Worm (Caenorhabditis elegans) whole organism, late embryonic: Measurements from ENCODE around the gene ZK185.1.

Source experiments
- F13H6.1 ChIP-seq: sonication (generic microtip); optimal IDR thresholded peaks from 2 replicates; lab custom pipeline; 2016; ENCODE audit warnings: missing genetic modification characterization, missing compliant biosample characterization
- K02D7.2 ChIP-seq: sonication (generic microtip); optimal IDR thresholded peaks from 2 replicates; lab custom pipeline; 2017; ENCODE audit warnings: mild to moderate bottlenecking, missing genetic modification characterization, missing compliant biosample characterization
- K09A11.1 ChIP-seq: sonication (generic microtip); optimal IDR thresholded peaks from 2 replicates; lab custom pipeline; 2017; ENCODE audit warnings: antibody characterized with exemption, mild to moderate bottlenecking, missing genetic modification characterization, missing compliant biosample characterization; ENCODE audit not compliant: insufficient read depth
- ahr-1 ChIP-seq: sonication (generic microtip); optimal IDR thresholded peaks from 2 replicates; lab custom pipeline; 2016; ENCODE audit warnings: missing genetic modification characterization, missing compliant biosample characterization
- ceh-18 ChIP-seq: sonication (generic microtip); optimal IDR thresholded peaks from 2 replicates; lab custom pipeline; 2016; ENCODE audit warnings: missing genetic modification characterization, missing compliant biosample characterization
- ceh-2 ChIP-seq: sonication (generic microtip); optimal IDR thresholded peaks from 2 replicates; lab custom pipeline; 2016; ENCODE audit warnings: missing genotype, missing genetic modification characterization, missing compliant biosample characterization
- ceh-24 ChIP-seq: sonication (generic microtip); optimal IDR thresholded peaks from 2 replicates; lab custom pipeline; 2016; ENCODE audit warnings: mild to moderate bottlenecking, missing genetic modification characterization, missing compliant biosample characterization
- ceh-31 ChIP-seq: sonication (generic microtip); optimal IDR thresholded peaks from 2 replicates; lab custom pipeline; 2016; ENCODE audit warnings: missing genetic modification characterization, missing compliant biosample characterization
- ceh-34 ChIP-seq: sonication (generic microtip); optimal IDR thresholded peaks from 2 replicates; lab custom pipeline; 2016; ENCODE audit warnings: mild to moderate bottlenecking, missing genetic modification characterization, missing compliant biosample characterization
- ceh-45 ChIP-seq: fragments of 200-800 bp; sonication (Bioruptor generic); IDR thresholded peaks from 2 replicates; pipeline ENCODE4 v1.3.6; 2022; ENCODE audit warnings: missing genetic modification reagents, missing genetic modification characterization, missing compliant biosample characterization
- ceh-48 ChIP-seq: sonication (generic microtip); optimal IDR thresholded peaks from 2 replicates; lab custom pipeline; 2016; ENCODE audit warnings: missing genetic modification characterization, inconsistent platforms, missing compliant biosample characterization
- ceh-6 ChIP-seq: fragments of 200-800 bp; sonication (Bioruptor generic); optimal IDR thresholded peaks from 2 replicates; lab custom pipeline; 2018; ENCODE audit warnings: mild to moderate bottlenecking, missing genetic modification characterization, missing compliant biosample characterization
- ceh-9 ChIP-seq: sonication (generic microtip); optimal IDR thresholded peaks from 2 replicates; lab custom pipeline; 2016; ENCODE audit warnings: mild to moderate bottlenecking, missing genetic modification characterization, inconsistent platforms, missing compliant biosample characterization
- che-1 ChIP-seq: sonication (generic microtip); optimal IDR thresholded peaks from 2 replicates; lab custom pipeline; 2016; ENCODE audit warnings: mild to moderate bottlenecking, missing genetic modification characterization, missing compliant biosample characterization
- elt-2 ChIP-seq: sonication (generic microtip); optimal IDR thresholded peaks from 2 replicates; lab custom pipeline; 2016; ENCODE audit warnings: missing genetic modification reagents, missing genetic modification characterization, missing compliant biosample characterization
- elt-4 ChIP-seq: sonication (generic microtip); optimal IDR thresholded peaks from 2 replicates; lab custom pipeline; 2016; ENCODE audit warnings: missing genetic modification characterization, missing compliant biosample characterization
- ets-4 ChIP-seq: sonication (generic microtip); optimal IDR thresholded peaks from 2 replicates; lab custom pipeline; 2016; ENCODE audit warnings: missing genetic modification characterization, missing compliant biosample characterization
- eyg-1 ChIP-seq: sonication (generic microtip); optimal IDR thresholded peaks from 2 replicates; lab custom pipeline; 2016; ENCODE audit warnings: missing genotype, missing genetic modification characterization, missing compliant biosample characterization
- gmeb-2 ChIP-seq: sonication (generic microtip); optimal IDR thresholded peaks from 2 replicates; lab custom pipeline; 2016; ENCODE audit warnings: missing genetic modification characterization, inconsistent platforms, missing compliant biosample characterization
- hlh-13 ChIP-seq: fragments of 200-800 bp; sonication (Bioruptor generic); optimal IDR thresholded peaks from 2 replicates; lab custom pipeline; 2018; ENCODE audit warnings: mild to moderate bottlenecking, missing genetic modification characterization, missing compliant biosample characterization
- hlh-30 ChIP-seq: sonication (generic microtip); optimal IDR thresholded peaks from 2 replicates; lab custom pipeline; 2017; ENCODE audit warnings: antibody characterized with exemption, missing genetic modification characterization, missing compliant biosample characterization; ENCODE audit not compliant: insufficient read depth
- lim-6 ChIP-seq: sonication (generic microtip); optimal IDR thresholded peaks from 2 replicates; lab custom pipeline; 2016; ENCODE audit warnings: missing genetic modification characterization, missing compliant biosample characterization
- lin-11 ChIP-seq: fragments of 200-800 bp; sonication (Bioruptor generic); optimal IDR thresholded peaks from 2 replicates; lab custom pipeline; 2018; ENCODE audit warnings: mild to moderate bottlenecking, missing genetic modification characterization, missing compliant biosample characterization
- madf-2 ChIP-seq: sonication (generic microtip); optimal IDR thresholded peaks from 2 replicates; lab custom pipeline; 2017; ENCODE audit warnings: missing genetic modification characterization, missing compliant biosample characterization
- nhr-11 ChIP-seq: fragments of 150-350 bp; optimal IDR thresholded peaks from 2 replicates; lab custom pipeline; 2014; ENCODE audit warnings: missing biosample characterization, missing genetic modification characterization
- npax-4 ChIP-seq: sonication (generic microtip); optimal IDR thresholded peaks from 2 replicates; lab custom pipeline; 2016; ENCODE audit warnings: missing genetic modification characterization, missing compliant biosample characterization
- pat-9 ChIP-seq: fragments of 200-800 bp; sonication (Bioruptor generic); optimal IDR thresholded peaks from 2 replicates; lab custom pipeline; 2018; ENCODE audit warnings: mild to moderate bottlenecking, missing genetic modification characterization, moderate library complexity, missing compliant biosample characterization
- pha-2 ChIP-seq: sonication (generic microtip); optimal IDR thresholded peaks from 2 replicates; lab custom pipeline; 2017; ENCODE audit warnings: mild to moderate bottlenecking, missing genetic modification characterization, missing compliant biosample characterization
- pha-4 ChIP-seq: fragments of 150-350 bp; optimal IDR thresholded peaks from 2 replicates; lab custom pipeline; 2018; ENCODE audit warnings: missing biosample characterization, missing genetic modification reagents, missing genetic modification characterization
- pqm-1 ChIP-seq: sonication (generic microtip); optimal IDR thresholded peaks from 2 replicates; lab custom pipeline; 2016; ENCODE audit warnings: missing genetic modification characterization, missing compliant biosample characterization
- pros-1 ChIP-seq: fragments of 150-350 bp; optimal IDR thresholded peaks from 2 replicates; lab custom pipeline; 2014; ENCODE audit warnings: missing biosample characterization, missing genetic modification reagents, missing genetic modification characterization
- ref-2 ChIP-seq: sonication (generic microtip); optimal IDR thresholded peaks from 2 replicates; lab custom pipeline; 2016; ENCODE audit warnings: missing genetic modification characterization, missing compliant biosample characterization
- rnt-1 ChIP-seq: sonication (generic microtip); optimal IDR thresholded peaks from 2 replicates; lab custom pipeline; 2016; ENCODE audit warnings: missing genetic modification characterization, missing compliant biosample characterization
- sox-2 ChIP-seq: fragments of 200-800 bp; sonication (Bioruptor generic); IDR thresholded peaks from 2 replicates; pipeline ENCODE4 v1.3.6; 2022; ENCODE audit warnings: missing genetic modification reagents, missing genetic modification characterization, missing compliant biosample characterization
- ttx-3 ChIP-seq: sonication (generic microtip); optimal IDR thresholded peaks from 2 replicates; lab custom pipeline; 2016; ENCODE audit warnings: missing genetic modification reagents, missing genetic modification characterization, missing compliant biosample characterization
- zip-5 ChIP-seq: sonication (generic microtip); optimal IDR thresholded peaks from 2 replicates; lab custom pipeline; 2016; ENCODE audit warnings: missing genetic modification characterization, missing compliant biosample characterization
- ztf-16 ChIP-seq: sonication (generic microtip); optimal IDR thresholded peaks from 2 replicates; lab custom pipeline; 2017; ENCODE audit warnings: missing genetic modification characterization, missing compliant biosample characterization

ZK185.1 gene

DNA sequence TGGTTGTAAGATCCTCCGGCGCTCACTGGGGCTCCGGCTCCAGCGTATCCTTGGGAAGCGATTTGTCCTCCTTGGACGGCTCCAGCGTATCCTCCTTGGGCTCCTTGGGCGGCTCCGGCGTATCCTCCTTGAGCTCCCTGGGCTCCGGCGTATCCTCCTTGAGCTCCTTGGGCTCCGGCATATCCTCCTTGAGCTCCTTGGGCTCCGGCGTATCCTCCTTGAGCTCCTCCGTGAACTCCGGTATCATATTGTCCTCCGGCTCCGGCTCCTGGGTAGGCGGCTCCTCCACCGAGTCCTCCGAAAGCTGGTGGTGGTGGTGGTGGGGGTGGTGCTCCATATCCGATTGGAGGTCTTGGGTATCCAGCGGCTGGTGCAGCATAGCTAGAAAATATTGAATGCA, 31.9 kb upstream of the ZK185.1 start:
- no peak for TF ChIP-seq sox-2 (GFP tag; lab: Robert Waterston, UW)
- no peak for TF ChIP-seq ceh-48 (tag; lab: Kevin White, UChicago)
- TF ChIP-seq ceh-9 (tag; lab: Kevin White, UChicago), result no peak
- no peak for TF ChIP-seq ttx-3 (tag; lab: Kevin White, UChicago)

DNA sequence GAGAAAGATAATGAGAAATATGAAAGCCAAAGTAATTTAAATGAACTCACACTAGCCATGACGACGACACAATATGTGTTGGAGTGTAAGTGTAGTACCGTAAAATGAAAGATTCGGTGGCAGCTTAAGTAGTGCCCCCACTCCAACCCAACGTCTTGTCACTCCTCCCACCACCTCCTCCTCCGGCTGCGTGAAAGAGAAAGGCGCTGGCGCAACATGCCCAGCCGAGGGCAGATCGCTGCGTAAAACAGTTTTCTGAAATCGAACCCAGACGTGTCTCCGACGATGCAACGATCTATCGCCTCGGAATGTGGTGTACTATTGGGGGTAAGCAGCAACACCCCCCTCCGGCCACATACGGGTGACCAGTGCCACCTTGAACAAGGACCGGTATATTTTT, 31.3 kb upstream of the ZK185.1 start, which contains the start of gene ZK180.5:
Gene ZK180.5, minus strand, starts transcription at position 101 of the 400 bp plus-strand sequence.
- no peak for TF ChIP-seq hlh-30 (tag; lab: Kevin White, UChicago)
- TF ChIP-seq ets-4, result no peak
- TF ChIP-seq nhr-11 (tag; lab: Kevin White, UChicago), result no peak
- no peak for TF ChIP-seq ceh-6 (GFP tag; lab: Kevin White, UChicago)
- no peak for TF ChIP-seq ref-2 (tag; lab: Kevin White, UChicago)
- no peak for TF ChIP-seq ahr-1
- no peak for TF ChIP-seq sox-2 (GFP tag; lab: Robert Waterston, UW)
- no peak for TF ChIP-seq ttx-3 (tag; lab: Kevin White, UChicago)
- no peak for TF ChIP-seq ceh-34 (tag; lab: Kevin White, UChicago)
- no peak for TF ChIP-seq ceh-9 (tag; lab: Kevin White, UChicago)
- TF ChIP-seq ceh-18, result no peak
- no peak for TF ChIP-seq ceh-24 (tag; lab: Kevin White, UChicago)
- TF ChIP-seq ceh-31, result no peak
- TF ChIP-seq pat-9 (tag; lab: Kevin White, UChicago), result no peak
- no peak for TF ChIP-seq hlh-13 (GFP tag; lab: Kevin White, UChicago)
- TF ChIP-seq madf-2 (tag; lab: Kevin White, UChicago), result no peak
- no peak for TF ChIP-seq pha-2 (tag; lab: Kevin White, UChicago)
- no peak for TF ChIP-seq K02D7.2
- TF ChIP-seq, all 69 proteins: peak for 0

DNA sequence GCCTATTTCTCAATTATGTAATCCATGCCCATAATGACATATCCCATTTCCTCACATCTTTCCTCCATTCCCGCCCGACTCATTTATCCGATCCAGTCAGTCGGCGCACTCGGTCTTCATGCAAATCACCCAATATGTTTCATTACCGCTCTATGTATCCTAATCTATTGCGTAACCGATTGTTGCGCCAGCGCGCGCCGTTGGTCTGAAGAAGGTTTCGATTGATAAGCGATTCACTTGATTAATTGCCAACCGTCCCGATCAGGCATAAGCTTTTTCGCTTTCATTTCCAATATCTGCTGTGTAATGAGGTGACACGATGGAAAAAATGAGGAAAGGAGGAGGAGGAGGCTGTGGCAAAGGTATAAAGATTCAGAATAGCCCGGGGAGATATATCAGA, 30.2 kb upstream of the ZK185.1 start:
- TF ChIP-seq K09A11.1 (tag; lab: Kevin White, UChicago) (no peak), ref-2 (tag; lab: Kevin White, UChicago) (peak; percentile 60), pqm-1 (tag; lab: Kevin White, UChicago) (no peak), zip-5 (tag; lab: Kevin White, UChicago) (no peak), ztf-16 (tag; lab: Kevin White, UChicago) (no peak), che-1 (tag; lab: Kevin White, UChicago) (no peak), lin-11 (tag; lab: Kevin White, UChicago) (no peak)
- TF ChIP-seq, all 69 proteins: peak for 1

DNA sequence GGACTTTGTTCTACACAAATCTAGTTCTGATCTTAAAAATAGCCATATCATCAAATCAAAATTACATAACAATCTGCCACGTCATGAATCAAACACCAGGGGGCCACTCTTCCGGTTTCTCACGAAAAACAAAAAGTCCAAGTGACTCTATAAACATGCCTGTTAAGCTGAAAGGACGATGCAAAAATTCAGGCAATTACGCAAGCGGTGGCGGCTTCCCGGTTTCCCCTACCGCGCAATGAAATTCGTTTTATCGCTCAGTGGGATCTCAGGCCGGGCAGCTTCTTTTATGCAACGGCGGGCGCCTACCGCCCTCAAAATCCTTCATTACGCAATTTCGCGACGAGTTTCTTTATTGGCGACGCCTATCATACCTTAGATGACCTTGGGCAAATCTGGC, 28.6 kb upstream of the ZK185.1 start:
- TF ChIP-seq eyg-1 (no peak), ets-4 (no peak), ttx-3 (tag; lab: Kevin White, UChicago) (no peak), rnt-1 (tag; lab: Kevin White, UChicago) (peak; percentile 9), madf-2 (tag; lab: Kevin White, UChicago) (no peak), pha-4 (tag; lab: Kevin White, UChicago) (no peak), gmeb-2 (tag; lab: Kevin White, UChicago) (no peak)

DNA sequence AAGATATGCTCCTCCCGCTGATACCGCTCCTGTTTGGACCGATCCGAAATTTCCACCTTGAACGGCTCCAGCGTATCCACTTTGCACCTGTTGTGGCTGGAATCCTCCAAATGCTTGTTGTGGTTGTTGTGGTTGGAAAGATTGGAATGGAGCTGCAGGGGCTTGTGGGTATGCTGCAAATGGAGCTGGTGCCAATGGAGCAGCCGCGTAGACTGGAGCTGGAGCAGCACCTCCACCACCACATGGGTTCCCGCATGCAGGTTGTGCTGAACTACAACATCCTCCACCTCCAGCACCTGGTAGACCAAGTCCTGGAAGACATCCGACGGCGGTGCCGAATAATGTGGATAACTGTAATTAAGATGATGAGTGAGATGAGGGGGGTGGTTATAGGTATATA, 24.9 kb upstream of the ZK185.1 start:
- TF ChIP-seq elt-2 (tag; lab: Kevin White, UChicago), result no peak
- no peak for TF ChIP-seq nhr-11 (tag; lab: Kevin White, UChicago)
- no peak for TF ChIP-seq ceh-45 (GFP tag; lab: Robert Waterston, UW)
- no peak for TF ChIP-seq ceh-2 (tag; lab: Kevin White, UChicago)
- no peak for TF ChIP-seq zip-5 (tag; lab: Kevin White, UChicago)
- no peak for TF ChIP-seq F13H6.1 (tag; lab: Kevin White, UChicago)
- TF ChIP-seq lin-11 (tag; lab: Kevin White, UChicago), result no peak
- TF ChIP-seq pros-1 (tag; lab: Kevin White, UChicago), result no peak
- TF ChIP-seq pat-9 (tag; lab: Kevin White, UChicago), result no peak
- no peak for TF ChIP-seq npax-4 (tag; lab: Kevin White, UChicago)
- TF ChIP-seq lim-6 (tag; lab: Kevin White, UChicago), result no peak
- no peak for TF ChIP-seq elt-4 (tag; lab: Kevin White, UChicago)
